Fruit fly (Drosophila melanogaster): ENCODE results near the gene Spag1.

Spag1 gene

dm6 chr3R:26933885-26934284 lies 13.7 kb upstream of the Spag1 start:
- no peak for TF ChIP-seq kay (GFP tag; optimal IDR thresholded peaks at IDR 0.05)
- no peak for TF ChIP-seq CG15696 (tag; optimal IDR thresholded peaks at IDR 0.05)
- TF ChIP-seq CG10959 (GFP tag; IDR thresholded peaks at IDR 0.05): no peak
- peak; percentile 32 for TF ChIP-seq CG12769 (tag; optimal IDR thresholded peaks at IDR 0.05)
- no peak for TF ChIP-seq HHEX (GFP tag; optimal IDR thresholded peaks at IDR 0.05)
- no peak for TF ChIP-seq Rx (GFP tag; IDR thresholded peaks at IDR 0.05)
- TF ChIP-seq CG7839 (tag; optimal IDR thresholded peaks at IDR 0.05): no peak
- TF ChIP-seq CG3407 (GFP tag; optimal IDR thresholded peaks at IDR 0.05): no peak
- peak; percentile 92 for TF ChIP-seq grn (GFP tag; optimal IDR thresholded peaks at IDR 0.05)
- no peak for TF ChIP-seq dati (GFP tag; IDR thresholded peaks at IDR 0.05)
- TF ChIP-seq HLH4C (GFP tag; IDR thresholded peaks at IDR 0.05; ENCODE audit: partially characterized antibody): no peak
- TF ChIP-seq GATAe (GFP tag; conservative IDR thresholded peaks at IDR 0.05): no peak
- TF ChIP-seq CG17612 (GFP tag; IDR thresholded peaks at IDR 0.05): no peak
- TF ChIP-seq PHDP (tag; optimal IDR thresholded peaks at IDR 0.05): no peak
- TF ChIP-seq ara (GFP tag; IDR thresholded peaks at IDR 0.05): no peak
- TF ChIP-seq Drgx (GFP tag; IDR thresholded peaks at IDR 0.05): no peak
- TF ChIP-seq cg (GFP tag; optimal IDR thresholded peaks at IDR 0.05): peak; percentile 44
- peak; percentile 49; the same call in 1 of the 2 replicates for TF ChIP-seq crol (GFP tag; IDR thresholded peaks at IDR 0.05)
- no peak for TF ChIP-seq cato (GFP tag; optimal IDR thresholded peaks at IDR 0.05; ENCODE audit: borderline replicate concordance)
- TF ChIP-seq CG7963 (GFP tag; IDR thresholded peaks at IDR 0.05; ENCODE audit: partially characterized antibody): no peak
- no peak for TF ChIP-seq Deaf1 (tag; optimal IDR thresholded peaks at IDR 0.05)
- TF ChIP-seq crc (GFP tag; optimal IDR thresholded peaks at IDR 0.05): no peak
- TF ChIP-seq Pdp1 (GFP tag; optimal IDR thresholded peaks at IDR 0.05): peak in 1 of 2 experiments; percentile 42
- no peak for TF ChIP-seq CG30431 (GFP tag; optimal IDR thresholded peaks at IDR 0.05)
- TF ChIP-seq CG30020 (tag; optimal IDR thresholded peaks at IDR 0.05): no peak
- TF ChIP-seq sug (tag; optimal IDR thresholded peaks at IDR 0.05): no peak
- TF ChIP-seq fd96Cb (tag; optimal IDR thresholded peaks at IDR 0.05): no peak
- no peak for TF ChIP-seq Hey (tag; optimal IDR thresholded peaks at IDR 0.05)
- no peak for TF ChIP-seq nau (GFP tag; optimal IDR thresholded peaks at IDR 0.05)
- TF ChIP-seq CG4404 (GFP tag; IDR thresholded peaks at IDR 0.05): no peak
- no peak for TF ChIP-seq org-1 (GFP tag; optimal IDR thresholded peaks at IDR 0.05)
- TF ChIP-seq CG10462 (GFP tag; optimal IDR thresholded peaks at IDR 0.05): no peak
- TF ChIP-seq Awh (GFP tag; IDR thresholded peaks at IDR 0.05): peak; percentile 65
- no peak for TF ChIP-seq E2f2 (GFP tag; IDR thresholded peaks at IDR 0.05)
- peak; percentile 45 for TF ChIP-seq sd (tag; optimal IDR thresholded peaks at IDR 0.05)
- no peak for TF ChIP-seq CG14441 (GFP tag; IDR thresholded peaks at IDR 0.05)
- no peak for TF ChIP-seq bab2 (GFP tag; optimal IDR thresholded peaks at IDR 0.05)
- TF ChIP-seq Doc2 (GFP tag; IDR thresholded peaks at IDR 0.05): no peak
- TF ChIP-seq nerfin-2 (GFP tag; IDR thresholded peaks at IDR 0.05; ENCODE audit: partially characterized antibody): no peak
- no peak for TF ChIP-seq CG12391 (tag; optimal IDR thresholded peaks at IDR 0.05)
- no peak for TF ChIP-seq CG31388 (GFP tag; optimal IDR thresholded peaks at IDR 0.05)
- no peak for TF ChIP-seq NC2β (GFP tag; optimal IDR thresholded peaks at IDR 0.05)
- TF ChIP-seq psq (GFP tag; optimal IDR thresholded peaks at IDR 0.05): no peak
- TF ChIP-seq ssp (GFP tag; IDR thresholded peaks at IDR 0.05): no peak
- TF ChIP-seq Dek (tag; optimal IDR thresholded peaks at IDR 0.05): no peak
- TF ChIP-seq trh (GFP tag; optimal IDR thresholded peaks at IDR 0.05): no peak
- no peak for TF ChIP-seq Med (GFP tag)
- peak in 1 of 3 experiments; percentile 27 for TF ChIP-seq Stat92E (GFP tag; optimal IDR thresholded peaks at IDR 0.05)
- TF ChIP-seq sens-2 (GFP tag; IDR thresholded peaks at IDR 0.05): peak; percentile 71
- TF ChIP-seq MBD-R2 (GFP tag; IDR thresholded peaks at IDR 0.05): no peak
- no peak for TF ChIP-seq ERR (GFP tag; optimal IDR thresholded peaks at IDR 0.05)
- TF ChIP-seq yki (optimal IDR thresholded peaks at IDR 0.05): no peak
